1 fruit fly cellular context compared by ENCODE assay signal in genomic region chr3R:31499114-31499513, dm6.
TF ChIP-seq lines count a peak whose summit lies in the region.

mey (plus strand) TSS chr3R:31499235.

TF ChIP-seq in whole organism, embryonic, 481 proteins besides CTCF, POLR2A, EP300 and RAD21 (continued from another document):
- TF ChIP-seq nmo (GFP tag; optimal IDR thresholded peaks at IDR 0.05; lab: Kevin White, UChicago) (no peak), lov (optimal IDR thresholded peaks at IDR 0.05; lab: Kevin White, UChicago) (no peak), lov (GFP tag; IDR thresholded peaks at IDR 0.05; lab: Robert Waterston, UW) (0 out of 3 replicates have a peak, but pooled peaks have one; percentile 51)
